Fruit fly (Drosophila melanogaster) whole organism, embryonic: ENCODE data around the gene SuUR.

Experiments
- CG10543 ChIP-seq: fragments of 200-800 bp; sonication (Bioruptor generic); optimal IDR thresholded peaks from 3 replicates; lab custom pipeline; 2017; ENCODE audit warnings: missing biosample characterization, mild to moderate bottlenecking, missing genetic modification characterization, moderate library complexity
- CG11456 ChIP-seq: fragments of 200-800 bp; sonication (Bioruptor generic); IDR thresholded peaks from 3 replicates; pipeline ENCODE4 v1.3.6; 2022; ENCODE audit warnings: missing biosample characterization, missing genetic modification characterization
- CG12299 ChIP-seq: fragments of 200-800 bp; sonication (Bioruptor generic); optimal IDR thresholded peaks from 2 replicates; lab custom pipeline; 2018; ENCODE audit warnings: missing biosample characterization, mild to moderate bottlenecking, missing genetic modification characterization
- CG12659 ChIP-seq: fragments of 200-800 bp; sonication (Bioruptor generic); optimal IDR thresholded peaks from 3 replicates; lab custom pipeline; 2017; ENCODE audit warnings: mild to moderate bottlenecking, missing biosample characterization, missing genetic modification reagents, missing genetic modification characterization
- CG1529 ChIP-seq: fragments of 200-800 bp; sonication (Bioruptor generic); optimal IDR thresholded peaks from 3 replicates; lab custom pipeline; 2018; ENCODE audit warnings: missing biosample characterization, missing genetic modification characterization
- CG15696 ChIP-seq: fragments of 200-800 bp; sonication (Bioruptor generic); optimal IDR thresholded peaks from 2 replicates; lab custom pipeline; 2019; ENCODE audit warnings: missing biosample characterization, mild to moderate bottlenecking, missing genetic modification characterization, moderate library complexity
- CG16779 ChIP-seq: fragments of 200-800 bp; sonication (Bioruptor generic); IDR thresholded peaks from 2 replicates; pipeline ENCODE4 v1.3.6; 2022; ENCODE audit warnings: missing biosample characterization, missing genetic modification characterization
- CG17612 ChIP-seq: fragments of 200-800 bp; sonication (Bioruptor generic); IDR thresholded peaks from 2 replicates; pipeline ENCODE4 v1.3.6; 2022; ENCODE audit warnings: missing biosample characterization, missing genetic modification characterization
- CG17802 ChIP-seq: fragments of 200-800 bp; sonication (Bioruptor generic); optimal IDR thresholded peaks from 2 replicates; lab custom pipeline; 2018; ENCODE audit warnings: missing biosample characterization, mild to moderate bottlenecking, missing genetic modification characterization, moderate library complexity
- CG18011 ChIP-seq: fragments of 200-800 bp; sonication (Bioruptor generic); optimal IDR thresholded peaks from 2 replicates; lab custom pipeline; 2017; ENCODE audit warnings: missing biosample characterization, missing genetic modification characterization, mild to moderate bottlenecking, moderate library complexity, missing genotype
- CG18599 ChIP-seq: fragments of 200-800 bp; sonication (Bioruptor generic); optimal IDR thresholded peaks from 3 replicates; lab custom pipeline; 2017; ENCODE audit warnings: missing biosample characterization, missing genetic modification characterization, mild to moderate bottlenecking, moderate library complexity, missing genetic modification reagents
- CG18619 ChIP-seq: fragments of 200-800 bp; sonication (Bioruptor generic); optimal IDR thresholded peaks from 3 replicates; lab custom pipeline; 2017; ENCODE audit warnings: missing biosample characterization, mild to moderate bottlenecking, missing genetic modification characterization
- CG33557 ChIP-seq: fragments of 200-800 bp; sonication (Bioruptor generic); optimal IDR thresholded peaks from 2 replicates; lab custom pipeline; 2019; ENCODE audit warnings: missing biosample characterization, mild to moderate bottlenecking, missing genetic modification characterization, moderate library complexity
- CG42726 ChIP-seq: fragments of 200-800 bp; sonication (Bioruptor generic); IDR thresholded peaks from 2 replicates; pipeline ENCODE4 v1.3.6; 2022; ENCODE audit warnings: missing biosample characterization, missing genetic modification characterization; ENCODE audit not compliant: partially characterized antibody
- CG4730 ChIP-seq: fragments of 200-800 bp; sonication (Bioruptor generic); IDR thresholded peaks from 2 replicates; pipeline ENCODE4 v1.3.6; 2022; ENCODE audit warnings: missing biosample characterization, missing genetic modification characterization
- CG7928 ChIP-seq: fragments of 200-800 bp; sonication (Bioruptor generic); optimal IDR thresholded peaks from 2 replicates; lab custom pipeline; 2017; ENCODE audit warnings: missing biosample characterization, mild to moderate bottlenecking, missing genetic modification characterization
- CG9797 ChIP-seq: fragments of 200-800 bp; sonication (Bioruptor generic); optimal IDR thresholded peaks from 3 replicates; lab custom pipeline; 2018; ENCODE audit warnings: missing biosample characterization, mild to moderate bottlenecking, missing genetic modification characterization
- CG9817 ChIP-seq: fragments of 200-800 bp; sonication (Bioruptor generic); optimal IDR thresholded peaks from 2 replicates; lab custom pipeline; 2018; ENCODE audit warnings: missing biosample characterization, mild to moderate bottlenecking, missing genetic modification characterization, moderate library complexity
- Dad ChIP-seq: fragments of 200-800 bp; sonication (Bioruptor generic); optimal IDR thresholded peaks from 3 replicates; lab custom pipeline; 2016; ENCODE audit warnings: missing biosample characterization, missing genetic modification characterization
- Dbx ChIP-seq: fragments of 200-800 bp; sonication (Bioruptor generic); IDR thresholded peaks from 3 replicates; pipeline ENCODE4 v1.3.6; 2022; ENCODE audit warnings: missing biosample characterization, missing genetic modification characterization
- Fer2 ChIP-seq: fragments of 200-800 bp; sonication (Bioruptor generic); optimal IDR thresholded peaks from 2 replicates; lab custom pipeline; 2018; ENCODE audit warnings: missing biosample characterization, mild to moderate bottlenecking, missing genetic modification characterization, moderate library complexity
- Gsc ChIP-seq: fragments of 200-800 bp; sonication (Bioruptor generic); IDR thresholded peaks from 2 replicates; pipeline ENCODE4 v1.3.6; 2022; ENCODE audit warnings: missing biosample characterization, missing genetic modification characterization
- Hr51 ChIP-seq, 2 experiments: fragments of 200-800 bp; sonication (Bioruptor generic); optimal IDR thresholded peaks; 2 replicates in 1 of 2; 3 replicates in 1 of 2; lab custom pipeline; 2016 to 2018; ENCODE audit warnings: missing biosample characterization in 2 of 2, missing genetic modification characterization in 2 of 2, mild to moderate bottlenecking in 1 of 2, moderate library complexity in 1 of 2
- MBD-R2 ChIP-seq: fragments of 200-800 bp; sonication (Bioruptor generic); IDR thresholded peaks from 2 replicates; pipeline ENCODE4 v1.3.6; 2022; ENCODE audit warnings: missing biosample characterization, missing genetic modification characterization
- Oaz ChIP-seq: fragments of 200-800 bp; sonication (Bioruptor generic); IDR thresholded peaks from 2 replicates; pipeline ENCODE4 v1.3.6; 2022; ENCODE audit warnings: missing biosample characterization, missing genetic modification characterization
- Stat92E ChIP-seq, 3 experiments: fragments of >200 bp in 2 of 3; fragments of 200-800 bp in 1 of 3; sonication (Bioruptor generic) in 1 of 3; optimal IDR thresholded peaks; 2 replicates each; lab custom pipeline; 2017 to 2019; ENCODE audit warnings: missing biosample characterization in 3 of 3, missing genetic modification characterization in 3 of 3, mild to moderate bottlenecking in 1 of 3, moderate library complexity in 1 of 3
- cas ChIP-seq: fragments of 200-800 bp; sonication (Bioruptor generic); IDR thresholded peaks from 2 replicates; pipeline ENCODE4 v1.3.6; 2022; ENCODE audit warnings: missing biosample characterization, missing genetic modification characterization
- caup ChIP-seq: fragments of 200-800 bp; sonication (Bioruptor generic); optimal IDR thresholded peaks from 3 replicates; lab custom pipeline; 2017; ENCODE audit warnings: missing biosample characterization, mild to moderate bottlenecking, missing genetic modification characterization, moderate library complexity; ENCODE audit not compliant: severe bottlenecking
- corto ChIP-seq: fragments of 200-800 bp; sonication (Bioruptor generic); optimal IDR thresholded peaks from 2 replicates; lab custom pipeline; 2016; ENCODE audit warnings: missing biosample characterization, mild to moderate bottlenecking, missing genetic modification characterization, moderate library complexity
- croc ChIP-seq: fragments of 200-800 bp; sonication (Bioruptor generic); conservative IDR thresholded peaks from 3 replicates; pipeline ENCODE4 v1.3.6; 2022; ENCODE audit warnings: missing biosample characterization, missing genetic modification characterization
- ind ChIP-seq: fragments of 200-800 bp; sonication (Bioruptor generic); optimal IDR thresholded peaks from 3 replicates; lab custom pipeline; 2016; ENCODE audit warnings: missing biosample characterization, missing genetic modification characterization
- inv ChIP-seq: fragments of 200-800 bp; sonication (Bioruptor generic); IDR thresholded peaks from 2 replicates; pipeline ENCODE4 v1.3.6; 2022; ENCODE audit warnings: missing biosample characterization, missing genetic modification characterization; ENCODE audit not compliant: partially characterized antibody
- jing ChIP-seq: fragments of 200-800 bp; sonication (Bioruptor generic); optimal IDR thresholded peaks from 2 replicates; lab custom pipeline; 2018; ENCODE audit warnings: missing biosample characterization, mild to moderate bottlenecking, missing genetic modification characterization
- kah ChIP-seq: fragments of 200-800 bp; sonication (Bioruptor generic); optimal IDR thresholded peaks from 2 replicates; lab custom pipeline; 2018; ENCODE audit warnings: missing biosample characterization, mild to moderate bottlenecking, missing genetic modification characterization
- kay ChIP-seq: fragments of 200-800 bp; sonication (Bioruptor generic); optimal IDR thresholded peaks from 2 replicates; lab custom pipeline; 2016; ENCODE audit warnings: missing biosample characterization, missing genetic modification characterization
- nau ChIP-seq: fragments of 200-800 bp; sonication (Bioruptor generic); optimal IDR thresholded peaks from 3 replicates; lab custom pipeline; 2017; ENCODE audit warnings: missing biosample characterization, mild to moderate bottlenecking, missing genetic modification characterization, missing genetic modification reagents
- prd ChIP-seq, 3 experiments: fragments of >200 bp in 2 of 3; fragments of 200-800 bp in 1 of 3; sonication (Bioruptor generic) in 1 of 3; optimal IDR thresholded peaks in 2 of 3; IDR thresholded peaks in 1 of 3; 2 replicates in 2 of 3; 3 replicates in 1 of 3; pipeline versions ENCODE4 v1.3.6 to Lab custom; 2017 to 2022; ENCODE audit warnings: missing biosample characterization in 1 of 3, missing genetic modification characterization in 1 of 3
- ro ChIP-seq: fragments of 200-800 bp; sonication (Bioruptor generic); IDR thresholded peaks from 2 replicates; pipeline ENCODE4 v1.3.6; 2022; ENCODE audit warnings: missing biosample characterization, missing genetic modification characterization
- run ChIP-seq: fragments of 200-800 bp; sonication (Bioruptor generic); optimal IDR thresholded peaks from 3 replicates; lab custom pipeline; 2018; ENCODE audit warnings: missing biosample characterization, mild to moderate bottlenecking, missing genetic modification characterization
- sc ChIP-seq, 3 experiments: fragments of >200 bp in 2 of 3; fragments of 200-800 bp in 1 of 3; sonication (Bioruptor generic) in 1 of 3; optimal IDR thresholded peaks; 2 replicates in 2 of 3; 3 replicates in 1 of 3; lab custom pipeline; 2017; ENCODE audit warnings: mild to moderate bottlenecking in 1 of 3, missing biosample characterization in 1 of 3, missing genetic modification characterization in 1 of 3, missing genetic modification reagents in 1 of 3
- schlank ChIP-seq: fragments of 200-800 bp; sonication (Bioruptor generic); optimal IDR thresholded peaks from 2 replicates; lab custom pipeline; 2018; ENCODE audit warnings: missing biosample characterization, mild to moderate bottlenecking, missing genetic modification characterization
- sna ChIP-seq: fragments of 200-800 bp; sonication (Bioruptor generic); IDR thresholded peaks from 2 replicates; pipeline ENCODE4 v1.3.6; 2022; ENCODE audit warnings: missing biosample characterization, missing genetic modification characterization; ENCODE audit not compliant: partially characterized antibody
- stc ChIP-seq: fragments of 200-800 bp; sonication (Bioruptor generic); IDR thresholded peaks from 2 replicates; pipeline ENCODE4 v1.3.6; 2022; ENCODE audit warnings: missing biosample characterization, missing genetic modification characterization
- stwl ChIP-seq: fragments of 200-800 bp; sonication (Bioruptor generic); optimal IDR thresholded peaks from 3 replicates; lab custom pipeline; 2018; ENCODE audit warnings: missing biosample characterization, mild to moderate bottlenecking, missing genetic modification characterization, moderate library complexity
- wdn ChIP-seq: fragments of 200-800 bp; sonication (Bioruptor generic); IDR thresholded peaks from 2 replicates; pipeline ENCODE4 v1.3.6; 2022; ENCODE audit warnings: missing biosample characterization, missing genetic modification characterization
- z ChIP-seq: fragments of 200-800 bp; sonication (Bioruptor generic); IDR thresholded peaks from 3 replicates; pipeline ENCODE4 v1.3.6; 2022; ENCODE audit warnings: missing biosample characterization, missing genetic modification characterization

The SuUR gene

DNA sequence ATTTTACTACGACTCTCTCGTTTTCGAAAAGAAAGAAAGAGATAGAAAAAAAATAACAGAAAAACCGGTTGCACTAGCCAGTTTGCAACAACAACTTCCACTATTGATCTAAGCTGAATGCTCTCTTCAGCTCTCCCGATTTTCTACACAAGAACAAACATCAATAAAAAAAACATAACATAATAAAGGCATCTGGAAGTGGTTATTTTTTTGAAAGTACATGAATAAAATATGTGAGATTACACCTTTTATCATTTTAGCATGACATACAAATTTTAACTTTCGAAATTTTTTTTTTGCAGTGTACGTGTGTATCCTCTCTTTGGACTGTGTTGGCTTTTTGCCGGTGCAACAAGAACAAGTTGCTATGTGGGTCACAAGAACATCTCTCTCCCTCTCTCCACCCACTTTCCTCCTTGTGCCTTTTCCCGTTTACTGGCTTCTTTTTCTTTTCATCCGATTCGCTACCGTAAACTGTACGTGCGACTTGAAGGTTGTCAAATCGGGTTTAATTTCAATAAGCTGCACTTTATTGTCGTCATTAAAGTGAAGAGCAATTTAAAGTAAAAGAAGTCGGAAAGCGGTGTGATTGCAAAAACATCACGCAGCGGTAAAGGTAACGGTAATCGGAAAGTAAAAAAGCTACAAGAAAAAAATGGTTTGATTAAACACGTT, 19.9 kb downstream of the SuUR start (continued):
- TF ChIP-seq CG9797 (GFP tag; lab: Kevin White, UChicago), result peak; percentile 46
- no peak for TF ChIP-seq inv (GFP tag; lab: Robert Waterston, UW)
- peak; percentile 77 for TF ChIP-seq CG18011
- peak; percentile 75 for TF ChIP-seq CG17802 (tag; lab: Kevin White, UChicago)
- peak; percentile 92 for TF ChIP-seq CG18599
- peak; percentile 68; the same call in 1 of the 3 replicates for TF ChIP-seq z (GFP tag; lab: Robert Waterston, UW)
- TF ChIP-seq CG11456, result peak; percentile 90
- peak; percentile 93 for TF ChIP-seq kah (GFP tag; lab: Kevin White, UChicago)
- TF ChIP-seq jing, result peak; percentile 93
- TF ChIP-seq ro (GFP tag; lab: Robert Waterston, UW), result peak; percentile 86
- TF ChIP-seq CG16779 (GFP tag; lab: Robert Waterston, UW), result peak; percentile 73
- peak; percentile 82 for TF ChIP-seq CG17612 (GFP tag; lab: Robert Waterston, UW)
- peak; percentile 97 for TF ChIP-seq CG33557
- peak; percentile 94 for TF ChIP-seq CG12299 (tag; lab: Kevin White, UChicago)
- peak; percentile 97 for TF ChIP-seq CG1529 (GFP tag; lab: Kevin White, UChicago)
- TF ChIP-seq CG12659 (GFP tag; lab: Kevin White, UChicago), result peak; percentile 96
- TF ChIP-seq sc (optimal IDR thresholded peaks at IDR 0.05; lab: Kevin White, UChicago), result no peak
- peak; percentile 94 for TF ChIP-seq sc (GFP tag; optimal IDR thresholded peaks at IDR 0.05; lab: Kevin White, UChicago)
- peak; percentile 76; the same call in 1 of the 2 replicates for TF ChIP-seq MBD-R2 (GFP tag; lab: Robert Waterston, UW)
- TF ChIP-seq kay, result peak; percentile 91
- peak; percentile 93 for TF ChIP-seq CG18619 (GFP tag; lab: Kevin White, UChicago)
- peak; percentile 84 for TF ChIP-seq wdn (GFP tag; lab: Robert Waterston, UW)
- TF ChIP-seq Gsc (GFP tag; lab: Robert Waterston, UW), result peak; percentile 74
- peak; percentile 93 to 97 for TF ChIP-seq Hr51 (GFP tag; optimal IDR thresholded peaks at IDR 0.05; lab: Kevin White, UChicago)
- TF ChIP-seq Oaz (GFP tag; lab: Robert Waterston, UW), result peak; percentile 87
- TF ChIP-seq CG42726 (GFP tag; lab: Robert Waterston, UW), result no peak
- TF ChIP-seq croc (GFP tag; lab: Robert Waterston, UW), result peak; percentile 94
- peak; percentile 92 for TF ChIP-seq caup (GFP tag; lab: Kevin White, UChicago)
- peak; percentile 94 for TF ChIP-seq CG4730
- TF ChIP-seq stwl (tag; lab: Kevin White, UChicago), result peak; percentile 62
- peak; percentile 66 for TF ChIP-seq CG10543 (GFP tag; lab: Kevin White, UChicago)
- peak in 1 of 3 experiments; percentile 97 for TF ChIP-seq Stat92E (GFP tag; optimal IDR thresholded peaks at IDR 0.05; lab: Kevin White, UChicago)
- TF ChIP-seq run (tag; lab: Kevin White, UChicago), result peak; percentile 92
- TF ChIP-seq Fer2, result peak; percentile 58
- peak; percentile 70 for TF ChIP-seq schlank
- peak; percentile 95 for TF ChIP-seq stc (GFP tag; lab: Robert Waterston, UW)
- peak; percentile 93 for TF ChIP-seq CG15696
- TF ChIP-seq ind (GFP tag; lab: Kevin White, UChicago), result peak; percentile 94
- TF ChIP-seq sna (GFP tag; lab: Robert Waterston, UW), result no peak
- peak; percentile 77 for TF ChIP-seq CG9817 (tag; lab: Kevin White, UChicago)
- peak; percentile 82; the same call in 2 of the 3 replicates for TF ChIP-seq Dbx (GFP tag; lab: Robert Waterston, UW)
- no peak for TF ChIP-seq prd (optimal IDR thresholded peaks at IDR 0.05; lab: Kevin White, UChicago)
- TF ChIP-seq prd (GFP tag; IDR thresholded peaks at IDR 0.05; lab: Robert Waterston, UW), result peak; percentile 98
- TF ChIP-seq corto (GFP tag; lab: Kevin White, UChicago), result peak; percentile 66
- TF ChIP-seq cas (GFP tag; lab: Robert Waterston, UW), result peak; percentile 78
- no peak for TF ChIP-seq nau
- peak; percentile 61 for TF ChIP-seq CG7928 (GFP tag; lab: Kevin White, UChicago)
- peak; percentile 96 for TF ChIP-seq Dad (GFP tag; lab: Kevin White, UChicago)
